Worm (Caenorhabditis elegans) whole organism, L4 larva: ENCODE measurements around the gene eak-3.

Source experiments
- F49E8.2 ChIP-seq: sonication (generic microtip); optimal IDR thresholded peaks from 2 replicates; lab custom pipeline; 2016; ENCODE audit warnings: missing compliant biosample characterization, mild to moderate bottlenecking, missing genetic modification characterization, borderline replicate concordance
- unc-39 ChIP-seq: sonication (generic microtip); optimal IDR thresholded peaks from 2 replicates; lab custom pipeline; 2017; ENCODE audit warnings: missing biosample characterization, missing genetic modification characterization
- ztf-11 ChIP-seq: fragments of 150-350 bp; optimal IDR thresholded peaks from 2 replicates; lab custom pipeline; 2014; ENCODE audit warnings: missing biosample characterization, missing genetic modification characterization

- TF ChIP-seq F49E8.2 (peak; percentile 64), unc-39 (tag; lab: Kevin White, UChicago) (no peak), ztf-11 (no peak)
Measured at ce11 chrIII:1142798-1143197, 33.6 kb downstream of the eak-3 start, which contains the start of gene smr-1.
